Fruit fly (Drosophila melanogaster) whole organism, embryonic: ENCODE measurements around the gene LSm7.

Experiments
- ATbp ChIP-seq: fragments of 200-800 bp; sonication (Bioruptor generic); optimal IDR thresholded peaks from 2 replicates; lab custom pipeline; 2017; ENCODE audit warnings: missing biosample characterization, mild to moderate bottlenecking, missing genetic modification characterization, missing genetic modification reagents
- Atf6 ChIP-seq: fragments of 200-800 bp; sonication (Bioruptor generic); IDR thresholded peaks from 2 replicates; pipeline ENCODE4 v1.3.6; 2022; ENCODE audit warnings: missing biosample characterization, missing genetic modification characterization
- B-H2 ChIP-seq: fragments of 200-800 bp; sonication (Bioruptor generic); optimal IDR thresholded peaks from 2 replicates; lab custom pipeline; 2018; ENCODE audit warnings: missing biosample characterization, mild to moderate bottlenecking, missing genetic modification characterization
- Bdp1 ChIP-seq: fragments of 200-800 bp; sonication (Bioruptor generic); optimal IDR thresholded peaks from 3 replicates; lab custom pipeline; 2016; ENCODE audit warnings: missing biosample characterization, missing genetic modification characterization
- CG11504 ChIP-seq: fragments of 200-800 bp; sonication (Bioruptor generic); optimal IDR thresholded peaks from 3 replicates; lab custom pipeline; 2019; ENCODE audit warnings: missing biosample characterization, mild to moderate bottlenecking, missing genetic modification characterization, moderate library complexity
- CG11723 ChIP-seq: fragments of 200-800 bp; sonication (Bioruptor generic); optimal IDR thresholded peaks from 2 replicates; lab custom pipeline; 2017; ENCODE audit warnings: missing biosample characterization, mild to moderate bottlenecking, missing genetic modification characterization
- CG12104 ChIP-seq: fragments of 200-800 bp; sonication (Bioruptor generic); optimal IDR thresholded peaks from 3 replicates; lab custom pipeline; 2016; ENCODE audit warnings: missing biosample characterization, missing genetic modification characterization
- CG12155 ChIP-seq: fragments of 200-800 bp; sonication (Bioruptor generic); optimal IDR thresholded peaks from 3 replicates; lab custom pipeline; 2016; ENCODE audit warnings: missing biosample characterization, missing genetic modification characterization
- CG13894 ChIP-seq: fragments of 200-800 bp; sonication (Bioruptor generic); optimal IDR thresholded peaks from 3 replicates; lab custom pipeline; 2018; ENCODE audit warnings: missing biosample characterization, mild to moderate bottlenecking, missing genetic modification characterization, moderate library complexity
- CG1529 ChIP-seq: fragments of 200-800 bp; sonication (Bioruptor generic); optimal IDR thresholded peaks from 3 replicates; lab custom pipeline; 2018; ENCODE audit warnings: missing biosample characterization, missing genetic modification characterization
- CG15601 ChIP-seq: fragments of 200-800 bp; sonication (Bioruptor generic); optimal IDR thresholded peaks from 3 replicates; lab custom pipeline; 2019; ENCODE audit warnings: missing biosample characterization, mild to moderate bottlenecking, missing genetic modification characterization, moderate library complexity
- CG1602 ChIP-seq: fragments of 200-800 bp; sonication (Bioruptor generic); optimal IDR thresholded peaks from 3 replicates; lab custom pipeline; 2016; ENCODE audit warnings: missing biosample characterization, missing genetic modification characterization
- CG16779 ChIP-seq: fragments of 200-800 bp; sonication (Bioruptor generic); IDR thresholded peaks from 2 replicates; pipeline ENCODE4 v1.3.6; 2022; ENCODE audit warnings: missing biosample characterization, missing genetic modification characterization
- CG17568 ChIP-seq: fragments of 200-800 bp; sonication (Bioruptor generic); optimal IDR thresholded peaks from 2 replicates; lab custom pipeline; 2018; ENCODE audit warnings: missing biosample characterization, mild to moderate bottlenecking, missing genetic modification characterization, moderate library complexity
- CG17802 ChIP-seq: fragments of 200-800 bp; sonication (Bioruptor generic); optimal IDR thresholded peaks from 2 replicates; lab custom pipeline; 2018; ENCODE audit warnings: missing biosample characterization, mild to moderate bottlenecking, missing genetic modification characterization, moderate library complexity
- CG18262 ChIP-seq: fragments of 200-800 bp; optimal IDR thresholded peaks from 3 replicates; lab custom pipeline; 2019; ENCODE audit warnings: missing biosample characterization, mild to moderate bottlenecking, missing genetic modification characterization, moderate library complexity
- CG42726 ChIP-seq: fragments of 200-800 bp; sonication (Bioruptor generic); IDR thresholded peaks from 2 replicates; pipeline ENCODE4 v1.3.6; 2022; ENCODE audit warnings: missing biosample characterization, missing genetic modification characterization; ENCODE audit not compliant: partially characterized antibody
- CG7928 ChIP-seq: fragments of 200-800 bp; sonication (Bioruptor generic); optimal IDR thresholded peaks from 2 replicates; lab custom pipeline; 2017; ENCODE audit warnings: missing biosample characterization, mild to moderate bottlenecking, missing genetic modification characterization
- CG7987 ChIP-seq: fragments of 200-800 bp; sonication (Bioruptor generic); optimal IDR thresholded peaks from 2 replicates; lab custom pipeline; 2018; ENCODE audit warnings: missing biosample characterization, mild to moderate bottlenecking, missing genetic modification characterization, moderate library complexity
- CG8359 ChIP-seq: fragments of 200-800 bp; sonication (Bioruptor generic); optimal IDR thresholded peaks from 2 replicates; lab custom pipeline; 2017; ENCODE audit warnings: missing biosample characterization, mild to moderate bottlenecking, missing genetic modification characterization, borderline replicate concordance
- CG8765 ChIP-seq: fragments of 200-800 bp; sonication (Bioruptor generic); IDR thresholded peaks from 2 replicates; pipeline ENCODE4 v1.3.6; 2022; ENCODE audit warnings: missing biosample characterization, missing genetic modification characterization
- CG9437 ChIP-seq: fragments of 200-800 bp; sonication (Bioruptor generic); optimal IDR thresholded peaks from 2 replicates; lab custom pipeline; 2018; ENCODE audit warnings: missing biosample characterization, mild to moderate bottlenecking, missing genetic modification characterization
- CG9797 ChIP-seq: fragments of 200-800 bp; sonication (Bioruptor generic); optimal IDR thresholded peaks from 3 replicates; lab custom pipeline; 2018; ENCODE audit warnings: missing biosample characterization, mild to moderate bottlenecking, missing genetic modification characterization
- Dek ChIP-seq: fragments of 200-800 bp; sonication (Bioruptor generic); optimal IDR thresholded peaks from 3 replicates; lab custom pipeline; 2019; ENCODE audit warnings: missing biosample characterization, mild to moderate bottlenecking, missing genetic modification characterization, moderate library complexity
- Dip3 ChIP-seq: fragments of 200-800 bp; sonication (Bioruptor generic); optimal IDR thresholded peaks from 3 replicates; lab custom pipeline; 2016; ENCODE audit warnings: missing biosample characterization, missing genetic modification characterization
- Dref ChIP-seq: fragments of 200-800 bp; sonication (Bioruptor generic); IDR thresholded peaks from 2 replicates; pipeline ENCODE4 v1.3.6; 2022; ENCODE audit warnings: missing biosample characterization, missing genetic modification characterization
- Ets65A ChIP-seq: fragments of 200-800 bp; sonication (Bioruptor generic); peaks from one replicate; lab custom pipeline; 2016; ENCODE audit warnings: missing biosample characterization, missing genetic modification characterization
- H2.0 ChIP-seq: fragments of 200-800 bp; sonication (Bioruptor generic); IDR thresholded peaks from 2 replicates; pipeline ENCODE4 v1.3.6; 2022; ENCODE audit warnings: missing biosample characterization, missing genetic modification characterization
- NC2α ChIP-seq: fragments of 200-800 bp; sonication (Bioruptor generic); optimal IDR thresholded peaks from 2 replicates; lab custom pipeline; 2016; ENCODE audit warnings: missing biosample characterization, missing genetic modification characterization
- Rx ChIP-seq: fragments of 200-800 bp; sonication (Bioruptor generic); IDR thresholded peaks from 2 replicates; pipeline ENCODE4 v1.3.6; 2022; ENCODE audit warnings: missing biosample characterization, missing genetic modification characterization
- Six4 ChIP-seq: fragments of 200-800 bp; sonication (Bioruptor generic); optimal IDR thresholded peaks from 2 replicates; lab custom pipeline; 2016; ENCODE audit warnings: missing biosample characterization, missing genetic modification characterization
- abd-A ChIP-seq: fragments of 200-800 bp; sonication (Bioruptor generic); optimal IDR thresholded peaks from 3 replicates; lab custom pipeline; 2019; ENCODE audit warnings: missing biosample characterization, mild to moderate bottlenecking, missing genetic modification characterization, moderate library complexity
- ap ChIP-seq: fragments of 200-800 bp; sonication (Bioruptor generic); IDR thresholded peaks from 2 replicates; pipeline ENCODE4 v1.3.6; 2022; ENCODE audit warnings: missing biosample characterization, missing genetic modification characterization
- bab2 ChIP-seq: fragments of 200-800 bp; sonication (Bioruptor generic); optimal IDR thresholded peaks from 2 replicates; lab custom pipeline; 2016; ENCODE audit warnings: missing biosample characterization, missing genetic modification characterization
- cad ChIP-seq: fragments of >200 bp; optimal IDR thresholded peaks from 2 replicates; lab custom pipeline; 2017; ENCODE audit warnings: missing biosample characterization, missing genetic modification characterization
- cas ChIP-seq: fragments of 200-800 bp; sonication (Bioruptor generic); IDR thresholded peaks from 2 replicates; pipeline ENCODE4 v1.3.6; 2022; ENCODE audit warnings: missing biosample characterization, missing genetic modification characterization
- cg ChIP-seq: fragments of 200-800 bp; sonication (Bioruptor generic); optimal IDR thresholded peaks from 3 replicates; lab custom pipeline; 2019; ENCODE audit warnings: missing biosample characterization, mild to moderate bottlenecking, missing genetic modification characterization, moderate library complexity
- dati ChIP-seq: fragments of 200-800 bp; sonication (Bioruptor generic); IDR thresholded peaks from 2 replicates; pipeline ENCODE4 v1.3.6; 2022; ENCODE audit warnings: missing biosample characterization, missing genetic modification characterization
- disco-r ChIP-seq: fragments of 200-800 bp; sonication (Bioruptor generic); optimal IDR thresholded peaks from 2 replicates; lab custom pipeline; 2016; ENCODE audit warnings: missing biosample characterization, missing genetic modification characterization
- fd3F ChIP-seq: fragments of 200-800 bp; sonication (Bioruptor generic); optimal IDR thresholded peaks from 2 replicates; lab custom pipeline; 2018; ENCODE audit warnings: missing biosample characterization, mild to moderate bottlenecking, missing genetic modification characterization, moderate library complexity
- fd96Cb ChIP-seq: fragments of 200-800 bp; sonication (Bioruptor generic); optimal IDR thresholded peaks from 2 replicates; lab custom pipeline; 2018; ENCODE audit warnings: missing biosample characterization, mild to moderate bottlenecking, missing genetic modification characterization, moderate library complexity
- ftz-f1 ChIP-seq: fragments of 200-800 bp; sonication (Bioruptor generic); optimal IDR thresholded peaks from 2 replicates; lab custom pipeline; 2016; ENCODE audit warnings: missing biosample characterization, missing genetic modification characterization
- fu2 ChIP-seq: fragments of 200-800 bp; sonication (Bioruptor generic); optimal IDR thresholded peaks from 2 replicates; lab custom pipeline; 2016; ENCODE audit warnings: missing biosample characterization, missing genetic modification characterization
- gce ChIP-seq: fragments of 200-800 bp; sonication (Bioruptor generic); IDR thresholded peaks from 3 replicates; pipeline ENCODE4 v1.3.6; 2022; ENCODE audit warnings: missing biosample characterization, missing genetic modification characterization
- gem ChIP-seq: fragments of 200-800 bp; sonication (Bioruptor generic); optimal IDR thresholded peaks from 2 replicates; lab custom pipeline; 2019; ENCODE audit warnings: missing biosample characterization, mild to moderate bottlenecking, missing genetic modification characterization, moderate library complexity
- grn ChIP-seq: fragments of 200-800 bp; sonication (Bioruptor generic); optimal IDR thresholded peaks from 3 replicates; lab custom pipeline; 2017; ENCODE audit warnings: missing biosample characterization, missing genetic modification characterization
- inv ChIP-seq: fragments of 200-800 bp; sonication (Bioruptor generic); IDR thresholded peaks from 2 replicates; pipeline ENCODE4 v1.3.6; 2022; ENCODE audit warnings: missing biosample characterization, missing genetic modification characterization; ENCODE audit not compliant: partially characterized antibody
- nerfin-1 ChIP-seq: fragments of 200-800 bp; sonication (Bioruptor generic); optimal IDR thresholded peaks from 3 replicates; lab custom pipeline; 2019; ENCODE audit warnings: missing biosample characterization, mild to moderate bottlenecking, missing genetic modification characterization, moderate library complexity
- pzg ChIP-seq: fragments of 200-800 bp; sonication (Bioruptor generic); optimal IDR thresholded peaks from 3 replicates; lab custom pipeline; 2018; ENCODE audit warnings: missing biosample characterization, mild to moderate bottlenecking, missing genetic modification characterization, moderate library complexity
- sens ChIP-seq: fragments of 200-800 bp; sonication (Bioruptor generic); peaks from one replicate; lab custom pipeline; 2016; ENCODE audit warnings: missing biosample characterization, missing genetic modification characterization
- tio ChIP-seq: fragments of 200-800 bp; sonication (Bioruptor generic); optimal IDR thresholded peaks from 2 replicates; lab custom pipeline; 2017; ENCODE audit warnings: missing biosample characterization, missing genetic modification characterization, inconsistent platforms
- trh ChIP-seq: fragments of 200-800 bp; sonication (Bioruptor generic); optimal IDR thresholded peaks from 2 replicates; lab custom pipeline; 2016; ENCODE audit warnings: missing biosample characterization, missing genetic modification characterization
- ttk ChIP-seq: fragments of 200-800 bp; sonication (Bioruptor generic); IDR thresholded peaks from 2 replicates; pipeline ENCODE4 v2.1.2; 2022; ENCODE audit warnings: missing biosample characterization, missing genetic modification characterization

LSm7 gene

DNA sequence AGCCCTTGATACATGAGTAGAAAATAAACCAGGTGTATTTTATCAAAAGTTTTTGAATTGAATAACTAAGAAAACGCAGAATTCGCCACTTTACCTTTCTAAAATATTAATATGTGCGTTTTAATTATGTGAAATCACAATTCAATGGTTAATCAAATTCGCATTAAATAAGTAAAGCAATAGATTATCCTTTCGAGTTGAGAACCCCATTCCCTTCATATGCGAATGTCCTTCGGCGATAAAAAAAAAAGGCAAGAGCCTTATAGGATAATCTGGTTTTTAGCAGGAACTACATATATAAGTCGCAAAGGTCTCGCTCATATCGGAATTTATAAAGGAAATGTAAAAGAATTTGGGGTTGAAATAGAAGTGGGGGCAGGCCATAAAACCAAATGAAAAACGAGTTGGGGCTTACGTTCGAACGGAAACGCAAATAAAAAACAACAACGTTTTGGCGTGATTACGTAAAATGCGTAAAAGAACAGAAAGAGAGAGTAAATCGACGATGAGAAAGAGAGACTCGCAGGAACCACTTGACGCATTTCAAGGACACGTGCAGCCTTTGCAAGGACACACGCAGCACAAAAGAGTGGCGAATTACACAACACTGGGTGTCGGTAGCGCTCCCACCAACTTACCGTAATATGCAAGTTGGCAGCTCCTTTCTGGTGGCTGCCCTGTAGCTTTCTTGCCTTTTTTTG, 27.6 kb downstream of the LSm7 start (continued):
- TF ChIP-seq Dip3 (GFP tag; lab: Kevin White, UChicago): no peak
- TF ChIP-seq ftz-f1 (GFP tag; lab: Kevin White, UChicago): peak; percentile 30
- TF ChIP-seq CG7987 (GFP tag; lab: Kevin White, UChicago): no peak
- no peak for TF ChIP-seq CG7928
- peak; percentile 36 for TF ChIP-seq abd-A (tag; lab: Kevin White, UChicago)
- TF ChIP-seq sens (GFP tag; lab: Kevin White, UChicago): peak; percentile 60
- TF ChIP-seq fd3F (GFP tag; lab: Kevin White, UChicago): no peak
- no peak for TF ChIP-seq cad
- TF ChIP-seq CG11723 (GFP tag; lab: Kevin White, UChicago): no peak
- TF ChIP-seq CG16779 (GFP tag; lab: Robert Waterston, UW): no peak
- TF ChIP-seq tio (GFP tag; lab: Kevin White, UChicago): no peak
- no peak for TF ChIP-seq CG17802
- TF ChIP-seq fu2 (GFP tag; lab: Kevin White, UChicago): no peak
- no peak for TF ChIP-seq Dref (GFP tag; lab: Robert Waterston, UW)
- no peak for TF ChIP-seq inv (GFP tag; lab: Robert Waterston, UW)
- no peak for TF ChIP-seq CG1602
- TF ChIP-seq CG9797: no peak
- no peak for TF ChIP-seq cas
- no peak for TF ChIP-seq CG8765 (GFP tag; lab: Robert Waterston, UW)
- no peak for TF ChIP-seq dati
- TF ChIP-seq Ets65A (GFP tag; lab: Kevin White, UChicago): peak; percentile 73
- no peak for TF ChIP-seq H2.0 (GFP tag; lab: Robert Waterston, UW)
- TF ChIP-seq ttk: no peak
- TF ChIP-seq gce: no peak
- TF ChIP-seq CG13894 (tag; lab: Kevin White, UChicago): peak; percentile 79
- no peak for TF ChIP-seq CG42726 (GFP tag; lab: Robert Waterston, UW)
- no peak for TF ChIP-seq NC2α (GFP tag; lab: Kevin White, UChicago)
- peak; percentile 14 for TF ChIP-seq nerfin-1 (tag; lab: Kevin White, UChicago)
- TF ChIP-seq ap (GFP tag; lab: Robert Waterston, UW): no peak
- TF ChIP-seq B-H2 (GFP tag; lab: Kevin White, UChicago): no peak
- no peak for TF ChIP-seq Rx (GFP tag; lab: Robert Waterston, UW)
- no peak for TF ChIP-seq CG12104 (GFP tag; lab: Kevin White, UChicago)
- no peak for TF ChIP-seq CG11504
- no peak for TF ChIP-seq CG8359
- TF ChIP-seq trh (GFP tag; lab: Kevin White, UChicago): no peak
- TF ChIP-seq CG9437 (GFP tag; lab: Kevin White, UChicago): peak; percentile 93

DNA sequence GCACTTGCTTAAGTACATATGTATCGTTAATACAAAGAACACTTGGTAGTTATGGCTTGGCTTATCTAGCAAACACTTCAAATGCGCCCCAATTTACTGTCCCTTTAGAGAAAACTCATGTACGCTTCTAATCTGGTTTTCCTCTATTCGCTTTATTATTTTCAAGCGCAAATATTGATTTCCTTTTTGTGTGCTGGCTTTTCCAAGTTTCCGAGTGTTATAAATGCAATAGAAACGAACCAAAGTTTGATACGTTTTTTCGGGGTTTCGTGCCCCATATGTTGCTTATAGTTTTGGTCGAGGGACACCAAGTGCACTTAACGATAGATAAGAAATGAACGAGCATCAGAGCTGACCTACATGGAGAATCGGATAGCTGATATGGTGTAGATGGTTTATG, 29.0 kb downstream of the LSm7 start:
- TF ChIP-seq CG17568 (peak; percentile 37), grn (GFP tag; lab: Kevin White, UChicago) (peak; percentile 16), Dek (tag; lab: Kevin White, UChicago) (no peak), CG18262 (peak; percentile 3), pzg (no peak), ATbp (GFP tag; lab: Kevin White, UChicago) (peak; percentile 21), disco-r (GFP tag; lab: Kevin White, UChicago) (no peak), gem (tag; lab: Kevin White, UChicago) (peak; percentile 18), CG12155 (GFP tag; lab: Kevin White, UChicago) (no peak), Bdp1 (no peak), Six4 (GFP tag; lab: Kevin White, UChicago) (no peak), cg (GFP tag; lab: Kevin White, UChicago) (no peak), CG15601 (tag; lab: Kevin White, UChicago) (peak; percentile 46), fd96Cb (no peak), bab2 (no peak), CG1529 (GFP tag; lab: Kevin White, UChicago) (peak; percentile 22), Atf6 (no peak)
